Fruit fly (Drosophila melanogaster) whole organism, embryonic: ENCODE data around the gene Prosalpha6.

Source experiments
- CG11696 ChIP-seq: fragments of 200-800 bp; sonication (Bioruptor generic); IDR thresholded peaks from 2 replicates; pipeline ENCODE4 v1.3.6; 2022; ENCODE audit warnings: missing biosample characterization, missing genetic modification characterization
- CG12942 ChIP-seq: fragments of 200-800 bp; sonication (Bioruptor generic); optimal IDR thresholded peaks from 3 replicates; lab custom pipeline; 2016; ENCODE audit warnings: missing biosample characterization, missing genetic modification characterization
- CG32772 ChIP-seq: fragments of 200-800 bp; sonication (Bioruptor generic); IDR thresholded peaks from 2 replicates; pipeline ENCODE4 v1.3.6; 2022; ENCODE audit warnings: missing biosample characterization, missing genetic modification characterization
- CG7963 ChIP-seq: fragments of 200-800 bp; sonication (Bioruptor generic); IDR thresholded peaks from 3 replicates; pipeline ENCODE4 v1.3.6; 2022; ENCODE audit warnings: missing biosample characterization, missing genetic modification characterization; ENCODE audit not compliant: partially characterized antibody
- H15 ChIP-seq: fragments of 200-800 bp; sonication (Bioruptor generic); IDR thresholded peaks from 3 replicates; pipeline ENCODE4 v1.3.6; 2022; ENCODE audit warnings: missing biosample characterization, missing genetic modification characterization
- Mrtf ChIP-seq: fragments of 200-800 bp; sonication (Bioruptor generic); IDR thresholded peaks from 3 replicates; pipeline ENCODE4 v1.3.6; 2022; ENCODE audit warnings: missing biosample characterization, missing genetic modification characterization
- Nf-YB ChIP-seq: fragments of 200-800 bp; sonication (Bioruptor generic); optimal IDR thresholded peaks from 3 replicates; lab custom pipeline; 2019; ENCODE audit warnings: missing biosample characterization, mild to moderate bottlenecking, missing genetic modification characterization, moderate library complexity
- Ssrp ChIP-seq: fragments of 200-800 bp; sonication (Bioruptor generic); optimal IDR thresholded peaks from 2 replicates; lab custom pipeline; 2018; ENCODE audit warnings: missing biosample characterization, mild to moderate bottlenecking, missing genetic modification characterization, moderate library complexity
- Xbp1 ChIP-seq: fragments of 200-800 bp; sonication (Bioruptor generic); optimal IDR thresholded peaks from 3 replicates; lab custom pipeline; 2016; ENCODE audit warnings: missing biosample characterization, mild to moderate bottlenecking, missing genetic modification characterization
- lmd ChIP-seq: fragments of 200-800 bp; sonication (Bioruptor generic); IDR thresholded peaks from 2 replicates; pipeline ENCODE4 v1.3.6; 2022; ENCODE audit warnings: missing biosample characterization, missing genetic modification characterization
- nau ChIP-seq: fragments of 200-800 bp; sonication (Bioruptor generic); optimal IDR thresholded peaks from 3 replicates; lab custom pipeline; 2017; ENCODE audit warnings: missing biosample characterization, mild to moderate bottlenecking, missing genetic modification characterization, missing genetic modification reagents

DNA sequence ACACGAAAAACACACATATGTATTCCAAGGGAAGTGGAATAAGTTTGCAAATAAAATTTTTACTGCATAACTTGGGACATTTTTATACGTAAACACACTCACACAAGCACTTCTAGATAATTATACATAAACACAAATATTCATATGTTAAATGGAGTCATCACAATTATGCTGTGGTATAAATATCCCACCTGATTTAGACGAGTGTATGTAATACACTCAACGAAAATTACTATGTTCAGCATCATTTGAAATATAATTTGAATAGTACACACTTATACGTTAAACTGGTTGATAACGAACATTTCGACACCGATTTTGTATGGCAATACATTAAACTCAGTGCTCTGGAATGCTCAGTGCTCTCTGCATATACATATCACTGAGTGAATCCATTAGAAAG is 9.9 kb downstream of the Prosalpha6 start:
- TF ChIP-seq CG7963 (GFP tag; lab: Robert Waterston, UW) = no peak
- no peak for TF ChIP-seq H15 (GFP tag; lab: Robert Waterston, UW)
- TF ChIP-seq Mrtf (GFP tag; lab: Robert Waterston, UW) = no peak
- no peak for TF ChIP-seq Ssrp (tag; lab: Kevin White, UChicago)
- no peak for TF ChIP-seq Xbp1 (GFP tag; lab: Kevin White, UChicago)
- TF ChIP-seq CG12942 (GFP tag; lab: Kevin White, UChicago) = no peak
- TF ChIP-seq CG32772 (GFP tag; lab: Robert Waterston, UW) = no peak
- TF ChIP-seq Nf-YB (GFP tag; lab: Kevin White, UChicago) = no peak
- peak; percentile 42 for TF ChIP-seq nau (GFP tag; lab: Kevin White, UChicago)
- no peak for TF ChIP-seq CG11696 (GFP tag; lab: Robert Waterston, UW)
- no peak for TF ChIP-seq lmd (GFP tag; lab: Robert Waterston, UW)
